Worm (Caenorhabditis elegans) whole organism, dauer: ENCODE data around the gene idpp-12.
"Not testable (repeated sequence)": the region's sequence is repeated elsewhere in the genome, so short reads cannot be mapped to it uniquely, and the experiment has no call there.

Experiments used
- unc-62 ChIP-seq: sonication (generic microtip); optimal IDR thresholded peaks from 2 replicates; lab custom pipeline; 2017; ENCODE audit warnings: missing biosample characterization, missing genetic modification reagents, missing genetic modification characterization

idpp-12 gene

ce11 chrIV:3296578-3297549, 6.9 kb upstream of the idpp-12 start:
- no peak for TF ChIP-seq unc-62

ce11 chrIV:3298300-3298699, 5.5 kb upstream of the idpp-12 start, which contains the start of gene W08E12.6:
TSS of gene W08E12.6 (plus strand) at chrIV:3298600.
- TF ChIP-seq unc-62: no peak

DNA sequence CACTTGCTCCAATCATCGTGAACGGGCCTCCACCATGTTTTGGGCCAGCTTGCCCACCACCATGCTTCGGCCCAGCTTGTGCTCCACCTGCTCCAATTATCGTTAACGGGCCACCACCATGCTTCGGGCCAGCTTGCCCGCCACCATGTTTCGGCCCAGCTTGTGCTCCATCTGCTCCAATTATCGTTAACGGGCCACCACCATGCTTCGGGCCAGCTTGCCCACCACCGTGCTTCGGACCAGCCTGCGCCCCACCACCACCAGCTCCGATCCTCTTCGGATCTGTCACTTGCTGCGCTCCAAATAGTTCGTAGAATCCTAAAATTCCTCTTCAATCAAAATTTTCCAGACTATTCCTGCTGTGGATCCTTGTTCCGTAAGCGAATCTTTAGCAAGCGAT, 4.6 kb upstream of the idpp-12 start:
- TF ChIP-seq unc-62: no peak

DNA sequence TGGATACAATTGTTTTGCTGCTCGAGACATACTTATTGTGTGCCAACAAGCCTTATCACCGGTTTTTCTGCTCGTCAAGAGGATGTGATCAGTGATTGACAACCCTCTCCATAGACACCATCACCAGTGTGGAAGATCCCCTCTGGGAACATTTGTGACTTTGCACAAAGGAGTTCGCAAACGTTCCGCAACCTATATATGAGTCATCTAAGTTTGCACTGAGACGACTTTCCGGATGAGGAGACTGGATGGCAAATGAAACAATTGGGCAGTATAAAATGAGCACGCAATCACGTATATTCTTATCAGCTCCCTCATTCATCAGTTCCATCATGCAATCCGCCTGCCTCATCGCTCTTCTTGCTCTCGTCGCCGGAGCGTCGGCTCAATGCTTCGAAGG, 3.3 kb upstream of the idpp-12 start, which contains the start of gene W08E12.5:
TSS of gene W08E12.5 (plus strand) at position 301 of the 400 bp plus-strand sequence.
- no peak for TF ChIP-seq unc-62

- TF ChIP-seq unc-62: not testable (repeated sequence)
Observed at ce11 chrIV:3302058-3302457, 1.7 kb upstream of the idpp-12 start, which contains the start of gene W08E12.4. TSS of gene W08E12.4 (plus strand) at chrIV:3302358.

ce11 chrIV:3305575-3305974, 1.8 kb downstream of the idpp-12 start, which contains the start of gene W08E12.2:
TSS of gene W08E12.2 (plus strand) at chrIV:3305875.
- TF ChIP-seq unc-62: no peak

DNA sequence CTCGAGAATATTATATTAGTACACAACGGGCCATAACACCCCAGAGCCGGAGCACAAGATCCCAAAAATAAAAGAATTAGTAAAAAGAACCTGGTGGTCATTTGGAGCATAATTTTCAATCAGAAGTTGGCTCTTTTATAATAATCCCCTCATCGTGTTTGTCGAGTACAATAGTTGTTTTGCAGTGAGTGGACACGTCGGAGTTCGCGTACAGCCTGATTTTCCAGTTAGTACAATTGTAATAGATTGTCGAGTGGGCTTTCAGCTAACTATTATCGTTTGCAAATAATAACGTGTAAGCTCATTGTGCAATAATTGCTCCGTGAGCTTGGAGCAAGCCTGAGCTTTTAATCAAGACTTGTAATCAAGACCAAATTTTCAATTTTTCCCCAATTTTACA, 3.7 kb downstream of the idpp-12 start, which contains the start of gene W08E12.9:
TSS of gene W08E12.9 (minus strand) at position 101 of the 400 bp plus-strand sequence.
- TF ChIP-seq unc-62: no peak

DNA sequence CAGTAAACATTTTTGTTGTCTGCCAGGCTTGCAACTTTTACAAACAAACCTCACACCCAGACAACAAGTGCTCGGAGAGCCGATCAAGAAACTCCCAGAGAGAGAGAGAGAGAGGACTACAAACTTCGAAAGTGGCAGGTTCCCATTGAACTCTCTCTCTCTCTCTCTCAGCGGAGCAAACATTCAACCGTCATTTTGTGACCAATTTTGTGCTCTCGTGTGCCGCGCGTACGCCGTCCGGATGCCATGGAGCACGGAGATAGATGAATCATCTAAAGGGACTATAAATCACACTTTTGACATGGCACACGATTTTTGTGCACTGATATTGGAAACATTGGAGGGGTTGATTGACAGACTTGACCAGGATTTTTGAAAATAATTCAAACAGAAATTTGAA, 5.1 kb downstream of the idpp-12 start:
- TF ChIP-seq unc-62: no peak

DNA sequence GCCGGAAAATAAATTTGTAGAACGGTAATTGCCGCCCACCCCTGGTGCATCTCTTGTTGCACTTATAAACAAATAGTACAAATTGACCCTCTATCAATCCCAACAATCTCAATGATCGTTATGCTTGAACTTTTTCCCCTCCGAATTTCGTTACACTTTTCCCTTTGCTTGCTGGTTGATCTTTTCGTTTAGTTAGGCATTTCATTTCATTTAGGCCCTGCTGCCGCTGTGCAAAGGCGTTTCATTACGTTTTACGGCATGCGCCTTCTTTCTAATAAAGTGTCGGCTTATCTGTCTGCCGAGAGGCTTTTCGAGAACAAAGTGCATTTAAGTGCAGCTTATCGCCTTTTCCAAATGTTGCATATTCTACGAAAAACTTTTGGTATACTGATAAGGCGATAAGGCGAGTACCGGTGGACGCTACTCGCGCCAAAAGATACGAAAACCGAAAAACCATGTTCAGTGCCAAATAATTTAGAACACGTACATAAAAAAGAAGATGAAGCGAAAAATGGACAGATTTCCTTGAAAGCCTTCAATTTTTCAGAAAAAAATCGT, 7.0 kb downstream of the idpp-12 start:
- TF ChIP-seq unc-62: no peak

- no peak for TF ChIP-seq unc-62
Observed at ce11 chrIV:3311243-3311642, 7.5 kb downstream of the idpp-12 start, which contains the start of gene zip-11. TSS of gene zip-11 (plus strand) at chrIV:3311276.

DNA sequence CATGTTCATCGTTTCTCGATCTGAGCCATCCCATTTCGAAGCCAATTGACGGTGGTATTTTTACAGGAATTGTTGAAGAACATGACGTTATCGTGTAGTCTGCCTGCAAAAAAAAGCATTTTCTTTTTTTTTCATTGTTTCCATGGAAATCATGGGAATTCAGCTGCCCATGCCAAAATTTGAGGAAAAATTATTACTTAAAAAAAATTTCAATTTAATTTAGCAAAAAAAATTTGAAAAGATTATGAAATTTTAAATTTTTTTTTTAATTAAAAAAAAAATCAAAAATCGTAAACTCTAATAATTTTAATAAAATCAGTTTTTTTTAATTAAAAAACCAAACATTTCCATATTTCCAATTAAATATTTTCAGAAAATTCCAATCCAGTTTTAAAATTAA, 28.0 kb downstream of the idpp-12 start, which contains the start of gene F42A6.5:
TSS of gene F42A6.5 (minus strand) at position 101 of the 400 bp plus-strand sequence.
- TF ChIP-seq unc-62: not testable (repeated sequence)

DNA sequence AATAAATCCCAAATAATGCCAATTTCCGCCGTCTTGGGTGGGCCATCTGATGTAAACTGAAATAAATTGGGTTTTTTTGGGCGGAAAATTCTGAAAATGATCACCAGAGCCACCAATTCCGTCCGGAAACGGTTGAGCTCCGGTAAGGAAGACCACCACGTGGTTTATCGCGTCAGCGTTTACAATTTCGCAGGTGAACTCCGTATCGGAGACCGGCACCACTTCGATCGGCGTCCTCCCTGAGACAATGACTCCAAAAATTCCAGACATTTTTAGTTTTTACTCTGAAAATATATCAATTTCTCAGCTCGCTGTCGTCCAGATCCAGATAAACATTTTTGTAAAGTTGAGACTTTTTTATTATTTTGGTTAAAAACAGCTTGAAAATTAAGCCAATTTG, 32.8 kb downstream of the idpp-12 start, which contains the start of gene F42A6.6:
TSS of gene F42A6.6 (minus strand) at position 289 of the 400 bp plus-strand sequence.
- TF ChIP-seq unc-62: no peak

DNA sequence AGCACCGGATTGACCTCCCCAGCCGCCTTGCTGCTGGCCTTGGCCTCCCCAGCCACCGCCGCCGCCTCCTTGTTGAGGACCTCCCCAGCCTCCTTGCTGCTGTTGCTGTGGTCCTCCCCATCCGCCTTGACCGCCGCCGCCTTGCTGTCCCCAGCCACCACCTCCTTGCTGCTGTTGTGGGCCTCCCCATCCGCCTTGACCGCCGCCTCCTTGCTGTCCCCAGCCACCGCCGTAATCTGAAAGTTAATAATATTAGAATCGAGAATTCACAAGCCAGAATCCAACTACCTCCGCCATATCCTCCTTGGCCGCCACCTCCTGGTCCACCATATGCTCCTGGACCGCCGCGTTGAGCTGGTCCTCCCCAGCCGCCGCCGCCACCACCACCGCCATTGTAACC, 33.5 kb downstream of the idpp-12 start:
- TF ChIP-seq unc-62: no peak

DNA sequence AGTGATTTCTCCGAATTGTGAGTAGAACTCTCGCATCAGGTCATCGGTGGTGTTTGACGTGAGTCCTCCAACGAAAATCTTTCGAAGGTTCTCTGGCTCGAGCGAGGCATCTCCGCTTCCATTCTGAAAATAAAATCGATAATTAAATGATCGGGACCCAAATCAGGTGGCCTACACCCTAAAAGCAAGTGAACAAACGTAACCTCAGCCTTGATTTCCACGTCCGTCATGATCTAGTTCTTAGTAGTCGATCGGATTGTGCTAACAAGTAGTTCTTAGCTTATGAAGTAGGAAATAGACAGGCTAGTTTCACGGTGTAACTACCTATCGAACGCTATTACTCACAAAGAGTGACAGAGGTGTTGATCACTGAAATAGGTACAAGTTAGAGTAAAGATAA, 34.4 kb downstream of the idpp-12 start:
- no peak for TF ChIP-seq unc-62

- TF ChIP-seq unc-62: no peak
Observed at ce11 chrIV:3338676-3339075, 34.9 kb downstream of the idpp-12 start, which contains the start of gene hrpa-1. TSS of gene hrpa-1 (minus strand) at chrIV:3338867.

- no peak for TF ChIP-seq unc-62
Observed at ce11 chrIV:3341170-3341569, 37.4 kb downstream of the idpp-12 start, which contains the start of gene F42A6.2. TSS of gene F42A6.2 (plus strand) at chrIV:3341470.

DNA sequence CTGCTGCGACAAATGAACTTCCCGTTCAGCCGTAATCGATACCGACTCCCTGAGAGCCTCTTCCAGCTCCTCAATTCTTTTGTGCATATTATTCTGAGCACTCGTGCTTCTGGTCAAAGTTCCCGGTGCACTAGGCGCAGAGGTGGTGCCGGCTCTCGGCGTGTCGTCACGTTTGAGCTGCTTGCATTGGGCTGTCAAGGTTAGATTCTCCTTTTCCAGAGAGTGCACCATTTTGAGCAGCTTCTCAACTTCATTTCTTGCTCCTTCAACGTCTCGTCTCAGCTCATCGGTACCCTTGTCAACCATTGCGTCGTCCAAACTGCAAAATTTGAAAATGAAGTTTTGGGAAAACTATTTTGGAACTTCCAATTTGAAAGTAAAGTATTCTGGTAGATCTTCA, 41.7 kb downstream of the idpp-12 start:
- no peak for TF ChIP-seq unc-62
